Fruit fly (Drosophila melanogaster) whole organism, adult: Measurements from ENCODE around the gene uncNacbeta.
A peak's percentile ranks its signal among the peaks of the same experiment; 100 is the strongest.

Experiments
- CG11617 ChIP-seq: fragments of 200-800 bp; sonication (Bioruptor generic); optimal IDR thresholded peaks from 2 replicates; lab custom pipeline; 2017; ENCODE audit warnings: mild to moderate bottlenecking, missing biosample characterization, missing genetic modification reagents, missing genetic modification characterization
- CG12768 ChIP-seq: fragments of 200-800 bp; sonication (Bioruptor generic); optimal IDR thresholded peaks from 2 replicates; lab custom pipeline; 2017; ENCODE audit warnings: missing biosample characterization, missing genetic modification characterization, mild to moderate bottlenecking, moderate library complexity, missing genetic modification reagents
- CG14711 ChIP-seq: fragments of 200-800 bp; sonication (Bioruptor generic); optimal IDR thresholded peaks from 2 replicates; lab custom pipeline; 2018; ENCODE audit warnings: missing biosample characterization, mild to moderate bottlenecking, missing genetic modification characterization, moderate library complexity
- CG1620 ChIP-seq: fragments of 200-800 bp; sonication (Bioruptor generic); optimal IDR thresholded peaks from 2 replicates; lab custom pipeline; 2016; ENCODE audit warnings: missing biosample characterization, missing genetic modification characterization
- CG33017 ChIP-seq: fragments of 200-800 bp; sonication (Bioruptor generic); optimal IDR thresholded peaks from 2 replicates; lab custom pipeline; 2018; ENCODE audit warnings: missing biosample characterization, mild to moderate bottlenecking, missing genetic modification characterization, moderate library complexity
- CG5204 ChIP-seq: fragments of 200-800 bp; sonication (Bioruptor generic); optimal IDR thresholded peaks from 2 replicates; lab custom pipeline; 2016; ENCODE audit warnings: missing biosample characterization, missing genetic modification characterization
- CG7045 ChIP-seq: fragments of 200-800 bp; sonication (Bioruptor generic); optimal IDR thresholded peaks from 2 replicates; lab custom pipeline; 2017; ENCODE audit warnings: missing biosample characterization, mild to moderate bottlenecking, missing genetic modification characterization
- CG7101 ChIP-seq: fragments of 200-800 bp; sonication (Bioruptor generic); optimal IDR thresholded peaks from 2 replicates; lab custom pipeline; 2018; ENCODE audit warnings: missing biosample characterization, mild to moderate bottlenecking, missing genetic modification characterization, moderate library complexity
- Clk ChIP-seq: fragments of 200-800 bp; sonication (Bioruptor generic); optimal IDR thresholded peaks from 2 replicates; lab custom pipeline; 2017; ENCODE audit warnings: missing biosample characterization, missing genetic modification characterization
- Crg-1 ChIP-seq: fragments of 200-800 bp; sonication (Bioruptor generic); optimal IDR thresholded peaks from 2 replicates; lab custom pipeline; 2016; ENCODE audit warnings: missing biosample characterization, missing genetic modification characterization
- Hr96 ChIP-seq: fragments of 200-800 bp; sonication (Bioruptor generic); optimal IDR thresholded peaks from 2 replicates; lab custom pipeline; 2016; ENCODE audit warnings: missing biosample characterization, missing genetic modification characterization
- Mnt ChIP-seq: fragments of 200-800 bp; sonication (Bioruptor generic); optimal IDR thresholded peaks from 2 replicates; lab custom pipeline; 2016; ENCODE audit warnings: missing biosample characterization, mild to moderate bottlenecking, missing genetic modification characterization
- bab1 ChIP-seq: fragments of 200-800 bp; sonication (Bioruptor generic); optimal IDR thresholded peaks from 3 replicates; lab custom pipeline; 2019; ENCODE audit warnings: missing biosample characterization, mild to moderate bottlenecking, missing genetic modification characterization, moderate library complexity
- cic ChIP-seq: fragments of 200-800 bp; sonication (Bioruptor generic); optimal IDR thresholded peaks from 2 replicates; lab custom pipeline; 2017; ENCODE audit warnings: missing biosample characterization, mild to moderate bottlenecking, missing genetic modification characterization, moderate library complexity
- cnc ChIP-seq, 2 experiments: fragments of >200 bp; optimal IDR thresholded peaks; 2 replicates each; lab custom pipeline; 2017
- kay ChIP-seq: fragments of 200-800 bp; sonication (Bioruptor generic); peaks from one replicate; lab custom pipeline; 2016; ENCODE audit warnings: missing biosample characterization, missing genetic modification characterization, borderline replicate concordance
- ovo ChIP-seq: fragments of 200-800 bp; sonication (Bioruptor generic); optimal IDR thresholded peaks from 2 replicates; lab custom pipeline; 2016; ENCODE audit warnings: missing biosample characterization, missing genetic modification characterization
- pad ChIP-seq: fragments of 200-800 bp; sonication (Bioruptor generic); optimal IDR thresholded peaks from 3 replicates; lab custom pipeline; 2017; ENCODE audit warnings: missing biosample characterization, missing genetic modification characterization, mild to moderate bottlenecking, moderate library complexity, missing genetic modification reagents
- tj ChIP-seq: fragments of 200-800 bp; sonication (Bioruptor generic); optimal IDR thresholded peaks from 3 replicates; lab custom pipeline; 2017; ENCODE audit warnings: missing biosample characterization, mild to moderate bottlenecking, missing genetic modification characterization, moderate library complexity
- toe ChIP-seq: fragments of 200-800 bp; sonication (Bioruptor generic); optimal IDR thresholded peaks from 2 replicates; lab custom pipeline; 2016; ENCODE audit warnings: missing biosample characterization, missing genetic modification characterization

Gene uncNacbeta

DNA sequence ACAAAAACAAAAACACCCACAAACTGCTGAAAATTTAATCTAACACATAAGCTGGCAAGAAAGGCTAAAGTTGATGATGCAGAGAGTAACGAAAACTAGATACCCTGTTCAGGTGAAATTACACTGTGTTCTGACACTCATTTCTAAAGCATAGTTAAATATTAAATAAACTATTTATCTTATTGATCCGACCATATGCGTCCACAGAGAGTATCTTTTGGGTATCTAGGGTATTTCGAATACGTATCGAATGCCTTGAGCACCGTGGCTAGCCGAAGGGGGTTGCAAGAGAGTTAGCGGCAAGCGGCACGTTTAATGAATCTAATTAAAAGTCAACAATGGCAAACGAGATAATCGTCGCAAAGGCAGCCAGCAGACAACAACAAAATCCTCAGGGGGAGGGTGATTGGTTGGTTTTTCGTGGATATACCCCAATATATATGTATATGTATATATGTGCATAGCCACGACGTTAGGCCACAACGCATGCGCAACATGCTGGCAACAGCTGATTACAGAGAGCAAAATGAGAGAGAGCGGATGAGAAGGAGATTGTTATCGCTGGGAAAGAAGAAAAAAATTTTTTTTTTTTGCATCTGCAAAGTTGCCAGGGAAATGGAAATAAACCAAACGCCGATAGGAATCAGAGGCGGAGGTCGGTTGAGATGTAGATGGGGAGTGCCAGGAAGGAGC is 41.5 kb downstream of the uncNacbeta start:
- TF ChIP-seq Hr96 (GFP tag; lab: Kevin White, UChicago) = no peak
- TF ChIP-seq cic (GFP tag; lab: Kevin White, UChicago) = no peak
- TF ChIP-seq CG12768 (GFP tag; lab: Kevin White, UChicago) = no peak
- TF ChIP-seq pad (GFP tag; lab: Kevin White, UChicago) = no peak
- TF ChIP-seq CG7101 (tag; lab: Kevin White, UChicago) = no peak
- no peak for TF ChIP-seq CG5204
- no peak for TF ChIP-seq toe (GFP tag; lab: Kevin White, UChicago)
- no peak for TF ChIP-seq Mnt
- no peak for TF ChIP-seq ovo (GFP tag; lab: Kevin White, UChicago)
- no peak for TF ChIP-seq kay (GFP tag; lab: Kevin White, UChicago)
- TF ChIP-seq tj (GFP tag; lab: Kevin White, UChicago) = no peak
- no peak for TF ChIP-seq bab1 (GFP tag; lab: Kevin White, UChicago)
- TF ChIP-seq CG14711 (tag; lab: Kevin White, UChicago) = no peak

DNA sequence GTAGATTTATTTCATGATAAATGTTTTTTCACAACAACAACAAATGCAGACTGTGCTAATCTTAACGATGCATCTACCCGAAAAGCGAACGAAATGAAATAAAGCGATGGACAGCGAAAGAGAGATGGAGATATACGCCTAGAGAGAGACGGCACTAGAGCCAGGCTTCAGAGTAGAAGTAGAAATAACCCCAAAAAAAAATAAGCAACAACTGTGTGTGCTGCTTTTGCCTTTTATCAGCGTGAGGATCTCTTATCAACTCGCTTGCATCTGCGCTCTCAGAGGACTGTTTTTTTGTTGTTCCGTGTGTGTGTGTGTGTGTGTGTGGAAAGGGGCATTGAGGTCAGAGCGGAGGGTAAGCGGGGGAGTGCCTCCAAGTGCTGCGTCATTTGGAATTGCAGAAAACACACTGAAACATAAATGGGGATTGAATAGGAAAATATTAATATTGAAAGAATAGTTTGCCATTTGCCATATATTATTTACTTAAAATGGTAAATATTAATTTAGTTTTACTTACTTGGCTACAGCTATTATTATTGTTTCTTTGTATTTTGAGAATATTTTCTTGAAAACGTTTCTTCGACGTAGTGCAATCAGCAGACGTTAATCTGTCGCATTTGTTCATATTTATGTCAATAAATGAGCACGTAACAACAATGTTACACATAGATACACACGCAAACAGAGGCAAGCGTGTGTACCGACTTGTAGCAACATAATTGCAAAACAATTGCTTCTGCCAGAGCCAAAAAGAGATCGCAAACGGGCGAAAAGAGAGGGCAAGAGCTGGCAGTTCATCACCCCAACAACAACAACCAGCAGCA is 42.4 kb downstream of the uncNacbeta start:
- TF ChIP-seq Crg-1 (GFP tag; lab: Kevin White, UChicago) = no peak
- no peak for TF ChIP-seq cic (GFP tag; lab: Kevin White, UChicago)
- no peak for TF ChIP-seq CG5204
- TF ChIP-seq pad (GFP tag; lab: Kevin White, UChicago) = no peak
- no peak for TF ChIP-seq ovo (GFP tag; lab: Kevin White, UChicago)
- TF ChIP-seq tj (GFP tag; lab: Kevin White, UChicago) = peak; percentile 55
- TF ChIP-seq cnc (optimal IDR thresholded peaks at IDR 0.05; lab: Kevin White, UChicago) = no peak
- no peak for TF ChIP-seq bab1 (GFP tag; lab: Kevin White, UChicago)

DNA sequence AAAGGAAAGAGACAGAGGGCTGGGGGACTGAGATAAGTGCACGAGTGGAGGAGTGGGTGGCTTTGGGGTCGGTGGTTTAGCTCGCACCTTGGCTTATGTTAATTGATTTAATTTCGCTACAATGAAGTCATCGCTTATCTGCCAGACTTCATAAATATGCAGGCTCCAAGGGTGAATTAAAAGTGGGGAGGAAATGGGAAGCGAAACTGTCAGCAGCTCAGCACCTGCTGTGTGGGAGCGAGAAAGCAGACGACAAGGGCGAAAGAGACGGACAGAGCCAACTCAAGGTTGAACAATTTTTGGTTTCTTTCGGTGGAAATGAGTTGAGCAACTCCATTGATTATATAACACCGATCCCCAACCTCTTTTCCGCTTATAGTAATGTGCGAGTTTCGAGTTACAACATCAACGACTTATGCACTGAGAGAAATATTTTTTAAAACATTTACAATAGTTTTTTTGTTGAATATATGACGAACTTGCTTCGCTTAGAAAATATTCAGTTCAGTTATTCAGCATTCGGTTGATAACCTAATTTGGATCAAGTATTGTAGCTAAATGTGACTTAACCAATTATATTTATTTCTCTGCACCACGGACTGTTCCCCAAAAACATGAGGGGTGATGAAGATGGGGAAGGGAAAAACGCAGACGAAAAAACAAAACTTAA is 43.2 kb downstream of the uncNacbeta start:
- no peak for TF ChIP-seq CG1620 (GFP tag; lab: Kevin White, UChicago)
- peak; percentile 39 for TF ChIP-seq CG7101 (tag; lab: Kevin White, UChicago)
- no peak for TF ChIP-seq cnc (optimal IDR thresholded peaks at IDR 0.05; lab: Kevin White, UChicago)
- TF ChIP-seq CG33017 (tag; lab: Kevin White, UChicago) = no peak
- no peak for TF ChIP-seq ovo (GFP tag; lab: Kevin White, UChicago)
- no peak for TF ChIP-seq CG12768 (GFP tag; lab: Kevin White, UChicago)
- TF ChIP-seq toe (GFP tag; lab: Kevin White, UChicago) = no peak
- TF ChIP-seq CG11617 (GFP tag; lab: Kevin White, UChicago) = no peak
- no peak for TF ChIP-seq CG5204
- TF ChIP-seq tj (GFP tag; lab: Kevin White, UChicago) = no peak
- peak; percentile 41 for TF ChIP-seq bab1 (GFP tag; lab: Kevin White, UChicago)
- TF ChIP-seq CG14711 (tag; lab: Kevin White, UChicago) = no peak

DNA sequence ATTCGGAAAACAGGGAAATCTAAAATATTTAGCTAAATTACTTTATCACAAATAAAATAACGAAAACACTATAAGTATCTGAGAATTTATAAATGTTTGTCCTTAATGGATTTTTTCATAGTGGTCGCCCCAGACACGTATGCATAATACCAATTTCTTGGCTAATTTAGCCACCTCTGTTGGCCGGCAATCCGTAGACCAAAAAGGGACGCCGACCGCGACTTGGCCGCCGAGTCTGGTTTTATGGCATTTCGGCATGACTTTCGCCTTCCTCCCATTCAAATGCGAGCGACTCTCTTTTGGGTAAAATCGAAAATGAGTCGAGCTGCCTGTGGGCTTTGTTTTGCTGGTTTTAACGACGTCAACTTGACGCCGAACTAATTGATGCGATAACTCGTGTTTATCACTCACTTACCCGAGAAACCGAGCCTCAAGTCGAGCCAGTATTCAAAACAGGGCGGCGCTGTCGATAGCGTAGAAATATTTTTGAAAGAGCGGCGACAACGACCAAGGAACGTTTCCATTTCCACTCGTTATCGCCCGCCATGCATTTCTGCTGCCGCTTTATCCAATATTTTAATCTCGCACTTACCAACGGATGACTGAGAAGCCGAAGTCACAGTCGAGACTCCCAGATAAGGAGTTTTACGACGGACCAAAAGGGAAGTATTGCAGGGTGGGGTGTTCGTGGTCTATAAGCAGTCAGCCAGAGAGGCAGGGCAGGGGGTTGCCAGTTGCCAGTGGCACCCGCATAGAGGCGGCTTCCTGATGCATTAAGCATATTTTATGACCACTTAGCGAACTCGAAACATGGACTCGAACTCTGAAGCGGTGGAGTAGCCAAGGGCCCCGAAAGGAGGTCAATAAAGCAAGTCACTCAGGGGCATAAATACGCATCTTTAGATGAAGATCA is 44.4 kb downstream of the uncNacbeta start:
- TF ChIP-seq Clk (GFP tag; lab: Kevin White, UChicago) = no peak
- no peak for TF ChIP-seq CG7045 (GFP tag; lab: Kevin White, UChicago)
- TF ChIP-seq CG7101 (tag; lab: Kevin White, UChicago) = no peak
- no peak for TF ChIP-seq CG14711 (tag; lab: Kevin White, UChicago)
- no peak for TF ChIP-seq Mnt
- no peak for TF ChIP-seq cic (GFP tag; lab: Kevin White, UChicago)
- TF ChIP-seq CG1620 (GFP tag; lab: Kevin White, UChicago) = no peak
- no peak for TF ChIP-seq tj (GFP tag; lab: Kevin White, UChicago)
- no peak for TF ChIP-seq ovo (GFP tag; lab: Kevin White, UChicago)
- no peak for TF ChIP-seq Crg-1 (GFP tag; lab: Kevin White, UChicago)
- TF ChIP-seq Hr96 (GFP tag; lab: Kevin White, UChicago) = no peak
- TF ChIP-seq cnc (optimal IDR thresholded peaks at IDR 0.05; lab: Kevin White, UChicago) = no peak
- TF ChIP-seq CG12768 (GFP tag; lab: Kevin White, UChicago) = no peak
- TF ChIP-seq CG5204 = no peak
- no peak for TF ChIP-seq bab1 (GFP tag; lab: Kevin White, UChicago)
- TF ChIP-seq kay (GFP tag; lab: Kevin White, UChicago) = no peak
- TF ChIP-seq CG11617 (GFP tag; lab: Kevin White, UChicago) = no peak

DNA sequence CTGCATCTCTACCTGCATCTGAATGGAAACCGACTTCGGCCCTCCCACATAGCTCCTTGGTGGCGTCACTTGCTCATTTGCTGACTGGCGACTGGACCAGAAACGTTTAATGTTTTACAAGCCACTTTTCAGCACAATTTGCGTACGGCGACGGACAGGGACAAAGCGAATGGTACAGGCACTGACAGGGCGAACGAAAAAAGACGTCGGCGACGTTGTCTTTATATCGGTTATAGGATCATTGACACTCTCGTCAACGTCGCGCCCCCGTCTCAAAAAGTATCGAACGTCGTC is 45.1 kb downstream of the uncNacbeta start:
- TF ChIP-seq tj (GFP tag; lab: Kevin White, UChicago) (no peak), CG7101 (tag; lab: Kevin White, UChicago) (no peak), CG1620 (GFP tag; lab: Kevin White, UChicago) (no peak), Mnt (no peak), CG33017 (tag; lab: Kevin White, UChicago) (no peak), CG5204 (no peak)
